Fruit fly (Drosophila melanogaster) whole organism, embryonic: Measurements from ENCODE around the gene wtrw.

Source experiments
- Aef1 ChIP-seq: fragments of 200-800 bp; sonication (Bioruptor generic); IDR thresholded peaks from 3 replicates; pipeline ENCODE4 v1.3.6; 2022; ENCODE audit warnings: missing biosample characterization, missing genetic modification characterization
- CG10267 ChIP-seq: fragments of 200-800 bp; sonication (Bioruptor generic); optimal IDR thresholded peaks from 2 replicates; lab custom pipeline; 2018; ENCODE audit warnings: missing biosample characterization, mild to moderate bottlenecking, missing genetic modification characterization, moderate library complexity
- CG10462 ChIP-seq: fragments of 200-800 bp; sonication (Bioruptor generic); optimal IDR thresholded peaks from 2 replicates; lab custom pipeline; 2016; ENCODE audit warnings: missing biosample characterization, missing genetic modification characterization
- CG10979 ChIP-seq: fragments of 200-800 bp; sonication (Bioruptor generic); optimal IDR thresholded peaks from 2 replicates; lab custom pipeline; 2018; ENCODE audit warnings: missing biosample characterization, mild to moderate bottlenecking, missing genetic modification characterization, moderate library complexity
- CG11695 ChIP-seq: fragments of 200-800 bp; sonication (Bioruptor generic); IDR thresholded peaks from 3 replicates; pipeline ENCODE4 v1.3.6; 2022; ENCODE audit warnings: missing biosample characterization, missing genetic modification characterization
- CG12236 ChIP-seq: fragments of 200-800 bp; sonication (Bioruptor generic); optimal IDR thresholded peaks from 2 replicates; lab custom pipeline; 2016; ENCODE audit warnings: missing biosample characterization, missing genetic modification characterization
- CG13123 ChIP-seq: fragments of 200-800 bp; sonication (Bioruptor generic); optimal IDR thresholded peaks from 2 replicates; lab custom pipeline; 2016; ENCODE audit warnings: missing biosample characterization, missing genetic modification characterization
- CG14965 ChIP-seq: fragments of 200-800 bp; sonication (Bioruptor generic); optimal IDR thresholded peaks from 2 replicates; lab custom pipeline; 2016; ENCODE audit warnings: missing biosample characterization, missing genetic modification characterization, borderline replicate concordance
- CG15514 ChIP-seq: fragments of 200-800 bp; sonication (Bioruptor generic); optimal IDR thresholded peaks from 3 replicates; lab custom pipeline; 2017; ENCODE audit warnings: missing biosample characterization, missing genetic modification characterization, mild to moderate bottlenecking, moderate library complexity, missing genetic modification reagents
- CG15696 ChIP-seq: fragments of 200-800 bp; sonication (Bioruptor generic); optimal IDR thresholded peaks from 2 replicates; lab custom pipeline; 2019; ENCODE audit warnings: missing biosample characterization, mild to moderate bottlenecking, missing genetic modification characterization, moderate library complexity
- CG1603 ChIP-seq: fragments of 200-800 bp; sonication (Bioruptor generic); optimal IDR thresholded peaks from 2 replicates; lab custom pipeline; 2019; ENCODE audit warnings: missing biosample characterization, mild to moderate bottlenecking, missing genetic modification characterization, moderate library complexity
- CG17385 ChIP-seq: fragments of 200-800 bp; sonication (Bioruptor generic); optimal IDR thresholded peaks from 3 replicates; lab custom pipeline; 2018; ENCODE audit warnings: missing biosample characterization, mild to moderate bottlenecking, missing genetic modification characterization
- CG17568 ChIP-seq: fragments of 200-800 bp; sonication (Bioruptor generic); optimal IDR thresholded peaks from 2 replicates; lab custom pipeline; 2018; ENCODE audit warnings: missing biosample characterization, mild to moderate bottlenecking, missing genetic modification characterization, moderate library complexity
- CG33557 ChIP-seq: fragments of 200-800 bp; sonication (Bioruptor generic); optimal IDR thresholded peaks from 2 replicates; lab custom pipeline; 2019; ENCODE audit warnings: missing biosample characterization, mild to moderate bottlenecking, missing genetic modification characterization, moderate library complexity
- CG34224 ChIP-seq: fragments of 200-800 bp; sonication (Bioruptor generic); IDR thresholded peaks from 3 replicates; pipeline ENCODE4 v1.3.6; 2022; ENCODE audit warnings: missing biosample characterization, missing genetic modification characterization; ENCODE audit not compliant: partially characterized antibody
- CG4820 ChIP-seq: fragments of 200-800 bp; sonication (Bioruptor generic); optimal IDR thresholded peaks from 3 replicates; lab custom pipeline; 2016; ENCODE audit warnings: missing biosample characterization, missing genetic modification characterization
- CG7372 ChIP-seq: fragments of 200-800 bp; sonication (Bioruptor generic); IDR thresholded peaks from 2 replicates; pipeline ENCODE4 v1.3.6; 2022; ENCODE audit warnings: missing biosample characterization, missing genetic modification characterization
- CG7839 ChIP-seq: fragments of 200-800 bp; sonication (Bioruptor generic); optimal IDR thresholded peaks from 3 replicates; lab custom pipeline; 2018; ENCODE audit warnings: missing biosample characterization, mild to moderate bottlenecking, missing genetic modification characterization, moderate library complexity
- CG9797 ChIP-seq: fragments of 200-800 bp; sonication (Bioruptor generic); optimal IDR thresholded peaks from 3 replicates; lab custom pipeline; 2018; ENCODE audit warnings: missing biosample characterization, mild to moderate bottlenecking, missing genetic modification characterization
- D19B ChIP-seq: fragments of 200-800 bp; sonication (Bioruptor generic); optimal IDR thresholded peaks from 2 replicates; lab custom pipeline; 2017; ENCODE audit warnings: missing biosample characterization, mild to moderate bottlenecking, missing genetic modification characterization
- Dp ChIP-seq: fragments of 200-800 bp; sonication (Bioruptor generic); optimal IDR thresholded peaks from 2 replicates; lab custom pipeline; 2018; ENCODE audit warnings: missing biosample characterization, mild to moderate bottlenecking, missing genetic modification characterization, moderate library complexity
- Drgx ChIP-seq: fragments of 200-800 bp; sonication (Bioruptor generic); IDR thresholded peaks from 2 replicates; pipeline ENCODE4 v1.3.6; 2022; ENCODE audit warnings: missing biosample characterization, missing genetic modification characterization
- Gsc ChIP-seq: fragments of 200-800 bp; sonication (Bioruptor generic); IDR thresholded peaks from 2 replicates; pipeline ENCODE4 v1.3.6; 2022; ENCODE audit warnings: missing biosample characterization, missing genetic modification characterization
- Gug ChIP-seq: fragments of 200-800 bp; sonication (Bioruptor generic); IDR thresholded peaks from 4 replicates; pipeline ENCODE4 v1.3.6; 2022; ENCODE audit warnings: missing biosample characterization, missing genetic modification characterization
- HmgZ ChIP-seq: fragments of 200-800 bp; sonication (Bioruptor generic); optimal IDR thresholded peaks from 2 replicates; lab custom pipeline; 2018; ENCODE audit warnings: missing biosample characterization, mild to moderate bottlenecking, missing genetic modification characterization
- MBD-R2 ChIP-seq: fragments of 200-800 bp; sonication (Bioruptor generic); IDR thresholded peaks from 2 replicates; pipeline ENCODE4 v1.3.6; 2022; ENCODE audit warnings: missing biosample characterization, missing genetic modification characterization
- Optix ChIP-seq: fragments of 200-800 bp; sonication (Bioruptor generic); IDR thresholded peaks from 3 replicates; pipeline ENCODE4 v1.3.6; 2022; ENCODE audit warnings: missing biosample characterization, missing genetic modification characterization
- Pdp1 ChIP-seq, 2 experiments: fragments of 200-800 bp; sonication (Bioruptor generic); optimal IDR thresholded peaks; 3 replicates each; lab custom pipeline; 2016; ENCODE audit warnings: missing biosample characterization in 2 of 2, missing genetic modification characterization in 2 of 2, mild to moderate bottlenecking in 1 of 2, moderate library complexity in 1 of 2
- YL-1 ChIP-seq: fragments of 200-800 bp; sonication (Bioruptor generic); optimal IDR thresholded peaks from 3 replicates; lab custom pipeline; 2017; ENCODE audit warnings: missing biosample characterization, mild to moderate bottlenecking, missing genetic modification characterization
- bowl ChIP-seq: fragments of 200-800 bp; sonication (Bioruptor generic); IDR thresholded peaks from 2 replicates; pipeline ENCODE4 v1.3.6; 2022; ENCODE audit warnings: missing biosample characterization, missing genetic modification characterization
- chif ChIP-seq, 2 experiments: fragments of 200-800 bp; sonication (Bioruptor generic); optimal IDR thresholded peaks; 3 replicates each; lab custom pipeline; 2016; ENCODE audit warnings: missing biosample characterization in 2 of 2, missing genetic modification characterization in 2 of 2
- crol ChIP-seq: fragments of 200-800 bp; sonication (Bioruptor generic); IDR thresholded peaks from 2 replicates; pipeline ENCODE4 v1.3.6; 2022; ENCODE audit warnings: missing biosample characterization, missing genetic modification characterization
- crp ChIP-seq, 2 experiments: fragments of 200-800 bp; sonication (Bioruptor generic); optimal IDR thresholded peaks; 2 replicates in 1 of 2; 3 replicates in 1 of 2; lab custom pipeline; 2017; ENCODE audit warnings: missing biosample characterization in 2 of 2, missing genetic modification characterization in 2 of 2, mild to moderate bottlenecking in 1 of 2, moderate library complexity in 1 of 2
- ems ChIP-seq: fragments of 200-800 bp; sonication (Bioruptor generic); optimal IDR thresholded peaks from 3 replicates; lab custom pipeline; 2016; ENCODE audit warnings: missing biosample characterization, missing genetic modification characterization
- fd3F ChIP-seq: fragments of 200-800 bp; sonication (Bioruptor generic); optimal IDR thresholded peaks from 2 replicates; lab custom pipeline; 2018; ENCODE audit warnings: missing biosample characterization, mild to moderate bottlenecking, missing genetic modification characterization, moderate library complexity
- fd96Cb ChIP-seq: fragments of 200-800 bp; sonication (Bioruptor generic); optimal IDR thresholded peaks from 2 replicates; lab custom pipeline; 2018; ENCODE audit warnings: missing biosample characterization, mild to moderate bottlenecking, missing genetic modification characterization, moderate library complexity
- ftz-f1 ChIP-seq: fragments of 200-800 bp; sonication (Bioruptor generic); optimal IDR thresholded peaks from 2 replicates; lab custom pipeline; 2016; ENCODE audit warnings: missing biosample characterization, missing genetic modification characterization
- hkb ChIP-seq, 2 experiments: fragments of 200-800 bp in 1 of 2; fragments of >200 bp in 1 of 2; sonication (Bioruptor generic) in 1 of 2; IDR thresholded peaks in 1 of 2; optimal IDR thresholded peaks in 1 of 2; 2 replicates each; pipeline versions ENCODE4 v1.3.6 to Lab custom; 2017 to 2022; ENCODE audit warnings: missing biosample characterization in 1 of 2, missing genetic modification characterization in 1 of 2
- knrl ChIP-seq: fragments of 200-800 bp; sonication (Bioruptor generic); IDR thresholded peaks from 3 replicates; pipeline ENCODE4 v1.3.6; 2022; ENCODE audit warnings: missing biosample characterization, missing genetic modification characterization; ENCODE audit not compliant: partially characterized antibody
- mld ChIP-seq: fragments of 200-800 bp; sonication (Bioruptor generic); IDR thresholded peaks from 3 replicates; pipeline ENCODE4 v1.3.6; 2022; ENCODE audit warnings: missing biosample characterization, missing genetic modification characterization; ENCODE audit not compliant: partially characterized antibody
- otp ChIP-seq: fragments of 200-800 bp; sonication (Bioruptor generic); IDR thresholded peaks from 3 replicates; pipeline ENCODE4, ENCODE4 v1.3.6; 2022; ENCODE audit warnings: missing biosample characterization, missing genetic modification characterization
- pnt ChIP-seq: fragments of 200-800 bp; sonication (Bioruptor generic); optimal IDR thresholded peaks from 3 replicates; lab custom pipeline; 2016; ENCODE audit warnings: missing biosample characterization, missing genetic modification characterization
- psq ChIP-seq: fragments of 200-800 bp; sonication (Bioruptor generic); optimal IDR thresholded peaks from 2 replicates; lab custom pipeline; 2017; ENCODE audit warnings: missing biosample characterization, missing genetic modification characterization
- pzg ChIP-seq: fragments of 200-800 bp; sonication (Bioruptor generic); optimal IDR thresholded peaks from 3 replicates; lab custom pipeline; 2018; ENCODE audit warnings: missing biosample characterization, mild to moderate bottlenecking, missing genetic modification characterization, moderate library complexity
- sug ChIP-seq: fragments of 200-800 bp; optimal IDR thresholded peaks from 2 replicates; lab custom pipeline; 2019; ENCODE audit warnings: missing biosample characterization, mild to moderate bottlenecking, missing genetic modification characterization, moderate library complexity
- trem ChIP-seq: fragments of 200-800 bp; optimal IDR thresholded peaks from 3 replicates; lab custom pipeline; 2019; ENCODE audit warnings: missing biosample characterization, mild to moderate bottlenecking, missing genetic modification characterization, moderate library complexity
- usp ChIP-seq: fragments of >200 bp; optimal IDR thresholded peaks from 2 replicates; lab custom pipeline; 2017; ENCODE audit warnings: missing biosample characterization, missing genetic modification characterization
- vvl ChIP-seq: fragments of 200-800 bp; sonication (Bioruptor generic); IDR thresholded peaks from 2 replicates; pipeline ENCODE4 v1.3.6; 2022; ENCODE audit warnings: missing biosample characterization, missing genetic modification characterization
- z ChIP-seq: fragments of 200-800 bp; sonication (Bioruptor generic); IDR thresholded peaks from 3 replicates; pipeline ENCODE4 v1.3.6; 2022; ENCODE audit warnings: missing biosample characterization, missing genetic modification characterization

wtrw gene

DNA sequence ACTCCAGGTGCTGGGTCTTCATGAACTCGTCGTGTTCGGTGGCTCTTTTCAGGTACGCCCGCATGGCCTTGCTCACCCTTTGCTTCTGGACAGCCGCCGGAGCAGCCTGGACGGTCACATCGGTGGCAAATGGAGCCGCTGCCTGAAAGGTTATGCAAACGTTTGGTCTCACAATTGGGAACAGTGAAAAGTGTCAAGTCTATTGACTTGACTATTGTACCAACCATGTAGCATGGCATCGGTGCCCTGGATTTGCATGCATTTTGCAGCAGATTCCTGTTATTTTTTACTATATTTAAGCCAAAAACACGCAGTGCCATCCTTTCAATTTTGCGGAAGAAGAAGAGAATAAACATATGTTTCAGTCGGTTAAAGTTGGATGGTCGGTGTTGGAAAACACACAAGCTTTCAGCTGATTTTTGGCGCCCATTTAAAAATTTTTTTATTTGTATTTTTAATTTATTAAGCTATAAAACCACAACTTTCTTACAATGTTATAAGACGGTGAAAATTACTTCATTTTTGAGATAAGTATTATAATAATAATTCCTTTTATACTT is 11.3 kb downstream of the wtrw start, which contains the start of gene mRpS9 (continued):
- no peak for TF ChIP-seq hkb (optimal IDR thresholded peaks at IDR 0.05; lab: Kevin White, UChicago)
- TF ChIP-seq hkb (GFP tag; IDR thresholded peaks at IDR 0.05; lab: Robert Waterston, UW), result no peak
- TF ChIP-seq CG9797 (GFP tag; lab: Kevin White, UChicago), result no peak
- TF ChIP-seq D19B (GFP tag; lab: Kevin White, UChicago), result no peak
- no peak for TF ChIP-seq CG7372 (GFP tag; lab: Robert Waterston, UW)
- TF ChIP-seq pnt (GFP tag; lab: Kevin White, UChicago), result no peak
- TF ChIP-seq CG34224, result peak; percentile 30; the same call in 1 of the 3 replicates
- no peak for TF ChIP-seq otp (GFP tag; lab: Robert Waterston, UW)
- peak; percentile 17 for TF ChIP-seq trem (tag; lab: Kevin White, UChicago)
- TF ChIP-seq Optix (GFP tag; lab: Robert Waterston, UW), result no peak
- peak; percentile 85 for TF ChIP-seq CG10267 (tag; lab: Kevin White, UChicago)
- peak; percentile 36 for TF ChIP-seq pzg
- no peak for TF ChIP-seq sug (tag; lab: Kevin White, UChicago)
- TF ChIP-seq Pdp1 (GFP tag; optimal IDR thresholded peaks at IDR 0.05; lab: Kevin White, UChicago), result peak in 1 of 2 experiments; percentile 91
- peak; percentile 89 for TF ChIP-seq MBD-R2 (GFP tag; lab: Robert Waterston, UW)
- no peak for TF ChIP-seq CG17568 (GFP tag; lab: Kevin White, UChicago)
- TF ChIP-seq HmgZ (tag; lab: Kevin White, UChicago), result no peak
- TF ChIP-seq ftz-f1 (GFP tag; lab: Kevin White, UChicago), result no peak
- TF ChIP-seq fd3F (GFP tag; lab: Kevin White, UChicago), result no peak
- no peak for TF ChIP-seq CG14965 (GFP tag; lab: Kevin White, UChicago)
- TF ChIP-seq CG17385, result peak; percentile 97
- TF ChIP-seq ems (GFP tag; lab: Kevin White, UChicago), result no peak
- peak; percentile 88 for TF ChIP-seq Dp
- TF ChIP-seq Drgx (GFP tag; lab: Robert Waterston, UW), result no peak
- TF ChIP-seq mld (GFP tag; lab: Robert Waterston, UW), result no peak
- peak; percentile 24 for TF ChIP-seq YL-1
- no peak for TF ChIP-seq usp (GFP tag; lab: Kevin White, UChicago)
- peak; percentile 86 to 98 for TF ChIP-seq crp (GFP tag; optimal IDR thresholded peaks at IDR 0.05; lab: Kevin White, UChicago)
- TF ChIP-seq CG4820 (GFP tag; lab: Kevin White, UChicago), result no peak

DNA sequence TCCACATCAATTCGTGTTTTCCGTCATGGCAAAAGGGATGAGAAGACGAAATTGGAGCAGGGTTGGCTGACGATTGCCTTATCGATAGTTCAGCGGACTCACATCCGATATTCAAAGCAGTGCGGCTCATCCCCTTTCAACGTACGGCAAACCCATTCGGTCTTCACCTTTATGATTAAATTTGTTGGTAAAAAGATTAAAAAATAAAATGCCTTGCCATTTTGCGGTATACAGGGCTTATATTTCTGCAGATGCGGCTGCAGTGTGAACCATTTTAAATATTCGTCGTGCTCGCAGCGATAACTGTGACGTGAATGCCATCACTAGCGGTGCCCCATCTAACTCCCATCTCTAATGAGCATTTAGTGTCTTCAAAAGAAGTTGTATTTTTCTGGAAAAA is 16.2 kb downstream of the wtrw start, which contains the start of the genes Taf7 and EMC1:
Gene Taf7, plus strand, starts transcription at position 23 of the 400 bp plus-strand sequence.
Gene EMC1, minus strand, starts transcription at position 53 of the 400 bp plus-strand sequence.
- no peak for TF ChIP-seq CG10462
- peak; percentile 63 for TF ChIP-seq CG15514
- no peak for TF ChIP-seq Gsc
- no peak for TF ChIP-seq Aef1
- TF ChIP-seq CG33557, result peak; percentile 52
- TF ChIP-seq CG12236 (GFP tag; lab: Kevin White, UChicago), result peak; percentile 34
- TF ChIP-seq CG15696 (tag; lab: Kevin White, UChicago), result peak; percentile 44
- no peak for TF ChIP-seq sug (tag; lab: Kevin White, UChicago)
- no peak for TF ChIP-seq crol (GFP tag; lab: Robert Waterston, UW)
- TF ChIP-seq CG10979 (tag; lab: Kevin White, UChicago), result peak; percentile 31
- no peak for TF ChIP-seq CG7372 (GFP tag; lab: Robert Waterston, UW)
- TF ChIP-seq CG7839 (tag; lab: Kevin White, UChicago), result no peak
- TF ChIP-seq CG11695 (GFP tag; lab: Robert Waterston, UW), result no peak
- no peak for TF ChIP-seq z (GFP tag; lab: Robert Waterston, UW)
- no peak for TF ChIP-seq fd96Cb (tag; lab: Kevin White, UChicago)
- TF ChIP-seq bowl (GFP tag; lab: Robert Waterston, UW), result no peak
- no peak for TF ChIP-seq vvl (GFP tag; lab: Robert Waterston, UW)
- TF ChIP-seq Gug (GFP tag; lab: Robert Waterston, UW), result peak; percentile 28; the same call in 1 of the 4 replicates
- no peak for TF ChIP-seq CG13123 (GFP tag; lab: Kevin White, UChicago)
- peak; percentile 7 to 48 for TF ChIP-seq chif (GFP tag; optimal IDR thresholded peaks at IDR 0.05; lab: Kevin White, UChicago)
- no peak for TF ChIP-seq CG1603 (tag; lab: Kevin White, UChicago)
- peak; percentile 47 for TF ChIP-seq trem (tag; lab: Kevin White, UChicago)
- TF ChIP-seq psq (GFP tag; lab: Kevin White, UChicago), result no peak
- peak; percentile 100 for TF ChIP-seq knrl (GFP tag; lab: Robert Waterston, UW)
